Fruit fly (Drosophila melanogaster): ENCODE data around the gene Pgls.

Pgls gene

DNA sequence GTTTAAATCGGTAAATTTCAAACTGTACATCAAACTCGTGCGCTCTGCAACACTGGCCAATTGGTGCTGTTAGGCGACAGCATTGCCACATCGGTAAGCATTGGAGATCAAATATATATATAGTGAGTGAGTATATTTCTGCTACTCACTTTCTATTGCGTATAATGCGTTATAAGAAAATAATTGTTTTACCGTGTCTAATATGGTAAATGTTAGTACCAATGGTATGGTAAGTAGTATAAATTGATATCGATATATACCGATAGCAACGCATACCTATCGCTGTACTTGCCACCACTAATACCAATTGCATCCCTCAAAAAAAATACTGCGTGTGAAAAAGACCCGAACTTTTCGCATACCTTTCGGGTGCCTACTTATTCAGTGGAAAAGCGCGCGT, 10.1 kb downstream of the Pgls start, which contains the start of the genes sofe and CG2186 (continued):
- no peak for TF ChIP-seq CG6854 (GFP tag; optimal IDR thresholded peaks at IDR 0.05)
- no peak for TF ChIP-seq CG7368 (GFP tag; optimal IDR thresholded peaks at IDR 0.05)
- TF ChIP-seq svp (GFP tag), result no peak
- TF ChIP-seq Sox15 (GFP tag; optimal IDR thresholded peaks at IDR 0.05), result no peak
- no peak for TF ChIP-seq OdsH (GFP tag; optimal IDR thresholded peaks at IDR 0.05)
- TF ChIP-seq dac (GFP tag; optimal IDR thresholded peaks at IDR 0.05), result no peak
- no peak for TF ChIP-seq achi (GFP tag; optimal IDR thresholded peaks at IDR 0.05)

DNA sequence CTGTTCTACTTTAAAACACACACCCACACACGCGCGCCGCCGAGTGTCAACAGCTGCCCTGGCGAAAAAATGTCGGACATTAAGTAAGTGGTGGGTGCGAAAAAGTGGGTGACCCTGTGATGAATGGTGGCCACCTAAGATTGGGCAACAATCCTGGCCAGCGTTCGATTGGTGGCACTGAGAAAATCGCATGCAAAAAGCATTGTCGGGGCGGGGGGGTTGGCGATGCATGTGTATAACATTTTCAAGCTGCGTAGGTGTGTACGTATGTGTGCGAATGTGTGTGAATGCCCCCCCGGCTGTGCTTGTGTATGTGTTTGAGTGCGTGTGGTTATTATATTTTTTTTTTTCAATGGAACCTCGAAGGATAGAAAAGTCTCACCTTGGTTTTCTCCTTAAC, 10.6 kb downstream of the Pgls start:
- TF ChIP-seq salr (GFP tag; optimal IDR thresholded peaks at IDR 0.05) (no peak), CG1621 (tag; optimal IDR thresholded peaks at IDR 0.05) (no peak), CG8119 (GFP tag; IDR thresholded peaks at IDR 0.05) (no peak)

dm6 chrX:10865580-10866331, 18.5 kb downstream of the Pgls start:
- no peak for TF ChIP-seq fd59A (GFP tag; optimal IDR thresholded peaks at IDR 0.05)
- TF ChIP-seq achi (GFP tag; optimal IDR thresholded peaks at IDR 0.05), result no peak
- TF ChIP-seq Met (GFP tag; optimal IDR thresholded peaks at IDR 0.05), result no peak
- no peak for TF ChIP-seq OdsH (GFP tag; optimal IDR thresholded peaks at IDR 0.05)
- no peak for TF ChIP-seq Hr4 (GFP tag; optimal IDR thresholded peaks at IDR 0.05)
- no peak for TF ChIP-seq CG6276 (GFP tag; optimal IDR thresholded peaks at IDR 0.05)
- TF ChIP-seq CG11294 (GFP tag; IDR thresholded peaks at IDR 0.05), result no peak

dm6 chrX:10867692-10868091, 20.5 kb downstream of the Pgls start:
- TF ChIP-seq CG6276 (GFP tag; optimal IDR thresholded peaks at IDR 0.05) (no peak), salr (GFP tag; optimal IDR thresholded peaks at IDR 0.05) (no peak), Hr38 (GFP tag; optimal IDR thresholded peaks at IDR 0.05) (no peak), CG9139 (GFP tag; optimal IDR thresholded peaks at IDR 0.05) (no peak), Lpt (GFP tag; optimal IDR thresholded peaks at IDR 0.05) (no peak), eg (GFP tag; IDR thresholded peaks at IDR 0.05) (no peak), CG31627 (GFP tag; optimal IDR thresholded peaks at IDR 0.05) (no peak), net (GFP tag; optimal IDR thresholded peaks at IDR 0.05) (no peak), CG8632 (GFP tag; optimal IDR thresholded peaks at IDR 0.05) (no peak), CG11762 (GFP tag; optimal IDR thresholded peaks at IDR 0.05; ENCODE audit: insufficient read depth) (no peak), lz (GFP tag; optimal IDR thresholded peaks at IDR 0.05) (no peak), CG10669 (GFP tag; optimal IDR thresholded peaks at IDR 0.05) (no peak), CG7368 (GFP tag; optimal IDR thresholded peaks at IDR 0.05) (no peak), achi (GFP tag; optimal IDR thresholded peaks at IDR 0.05) (no peak)

- TF ChIP-seq Ets96B (tag; optimal IDR thresholded peaks at IDR 0.05) (no peak), salr (GFP tag; optimal IDR thresholded peaks at IDR 0.05) (no peak), pdm3 (GFP tag; optimal IDR thresholded peaks at IDR 0.05) (no peak), CG1621 (tag; optimal IDR thresholded peaks at IDR 0.05) (no peak), cyc (GFP tag; optimal IDR thresholded peaks at IDR 0.05) (no peak), acj6 (GFP tag; optimal IDR thresholded peaks at IDR 0.05) (no peak), CG9139 (GFP tag; optimal IDR thresholded peaks at IDR 0.05) (no peak), CG8319 (GFP tag; optimal IDR thresholded peaks at IDR 0.05) (no peak), CG3919 (GFP tag; optimal IDR thresholded peaks at IDR 0.05) (no peak), CG8632 (GFP tag; optimal IDR thresholded peaks at IDR 0.05) (no peak), CG32006 (GFP tag; optimal IDR thresholded peaks at IDR 0.05) (no peak), CG4318 (GFP tag; optimal IDR thresholded peaks at IDR 0.05) (no peak), CG6163 (GFP tag; IDR thresholded peaks at IDR 0.05) (no peak), CG10631 (GFP tag; optimal IDR thresholded peaks at IDR 0.05) (no peak), CG11294 (GFP tag; IDR thresholded peaks at IDR 0.05) (no peak), achi (GFP tag; optimal IDR thresholded peaks at IDR 0.05) (no peak), CG6808 (GFP tag; optimal IDR thresholded peaks at IDR 0.05) (no peak)
Measured at dm6 chrX:10869045-10869444, 21.8 kb downstream of the Pgls start, which contains the start of gene CG2157. CG2157 (plus strand) TSS chrX:10869284.

All from whole organism, prepupa.